Fruit fly (Drosophila melanogaster): ENCODE data around the gene CG9568.

The CG9568 gene

DNA sequence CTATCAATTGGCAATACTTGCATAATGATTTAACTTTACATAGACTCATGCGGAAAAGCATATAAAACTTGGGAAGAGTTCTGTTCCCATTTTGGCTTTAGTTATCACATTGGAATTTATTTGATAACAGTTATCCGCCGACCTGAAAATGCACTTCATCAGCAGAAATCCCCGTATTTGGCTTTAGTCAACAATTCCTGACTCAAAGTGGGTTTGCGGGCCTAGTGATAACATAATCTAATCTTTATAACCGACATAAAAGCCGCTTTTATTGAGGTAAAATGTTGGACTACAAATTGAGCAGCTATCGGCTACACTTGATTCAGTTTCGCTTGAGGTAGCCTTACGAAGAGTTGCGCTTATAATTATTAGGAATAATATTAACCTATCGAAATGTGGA, at the start of gene CG9568:
TSS of gene CG9568 (plus strand) at position 317 of the 400 bp plus-strand sequence.
- no peak for TF ChIP-seq CTCF (optimal IDR thresholded peaks at IDR 0.05)

DNA sequence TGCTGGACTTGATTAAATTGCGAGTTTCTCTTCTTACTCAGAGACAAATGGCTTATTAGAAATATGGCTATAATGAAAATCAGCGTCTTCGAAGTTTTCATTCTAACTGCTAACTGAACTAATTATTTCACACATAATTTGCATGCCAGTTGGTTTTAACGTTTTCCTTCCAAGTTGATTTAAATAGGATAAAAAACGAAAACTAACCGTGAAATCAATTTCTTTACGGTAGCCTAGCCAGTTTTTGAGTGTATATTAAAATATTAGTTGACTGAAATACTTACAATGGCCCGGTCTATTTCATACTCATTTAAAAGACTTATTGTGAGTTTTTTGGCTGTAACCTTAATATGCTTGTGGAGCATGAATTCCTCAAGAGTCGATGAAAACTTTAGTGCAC, 48.1 kb upstream of the CG9568 start, which contains the start of the genes CG9525 and CG32985:
TSS of gene CG9525 (minus strand) at position 101 of the 400 bp plus-strand sequence.
TSS of gene CG32985 (plus strand) at position 280 of the 400 bp plus-strand sequence.
- TF ChIP-seq CG8478 (optimal IDR thresholded peaks at IDR 0.05) (no peak), CTCF (optimal IDR thresholded peaks at IDR 0.05) (no peak)

DNA sequence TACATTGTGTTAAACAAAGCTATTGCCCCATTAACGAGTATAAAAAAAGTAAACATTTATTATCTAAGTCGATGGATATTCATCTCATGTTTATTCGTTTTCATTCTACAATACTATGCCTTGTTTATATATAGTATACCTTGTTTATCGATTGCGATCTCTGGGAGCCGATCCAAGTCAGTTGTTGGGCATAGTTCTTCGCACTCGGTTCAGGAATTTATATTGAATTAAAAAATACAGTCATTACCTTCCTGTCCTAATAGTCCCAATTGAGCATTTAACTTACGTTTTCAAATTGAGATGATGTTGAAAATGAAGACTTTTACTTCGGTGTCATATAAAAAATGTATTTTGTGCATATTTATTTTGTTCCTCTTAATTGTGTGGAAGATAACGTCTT, 45.7 kb upstream of the CG9568 start, which contains the start of gene CG32984:
TSS of gene CG32984 (plus strand) at position 301 of the 400 bp plus-strand sequence.
- TF ChIP-seq CG8478 (optimal IDR thresholded peaks at IDR 0.05) = no peak
- TF ChIP-seq CTCF (optimal IDR thresholded peaks at IDR 0.05) = no peak

DNA sequence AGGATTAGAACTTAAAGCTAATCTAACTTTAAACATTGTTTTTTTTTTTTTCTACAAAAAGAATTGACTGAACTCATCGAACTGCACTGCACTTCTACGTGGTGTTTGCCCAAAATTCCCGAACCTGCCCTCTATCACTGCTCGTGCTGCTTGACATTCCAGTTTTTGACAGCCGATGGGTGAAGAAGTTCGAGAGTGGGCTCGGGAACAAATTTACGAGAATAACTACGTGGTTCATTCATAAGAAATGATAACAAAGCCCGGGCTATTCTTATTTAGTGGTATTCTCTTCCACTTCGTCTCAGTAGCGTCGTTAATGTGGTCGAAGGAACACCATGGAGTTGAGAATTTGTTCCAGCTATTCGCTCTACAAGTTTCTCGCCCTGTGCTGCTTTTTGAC, 43.1 kb upstream of the CG9568 start, which contains the start of gene CG18088:
TSS of gene CG18088 (plus strand) at position 301 of the 400 bp plus-strand sequence.
- no peak for TF ChIP-seq CTCF (optimal IDR thresholded peaks at IDR 0.05)
- TF ChIP-seq CG8478 (optimal IDR thresholded peaks at IDR 0.05) = no peak

DNA sequence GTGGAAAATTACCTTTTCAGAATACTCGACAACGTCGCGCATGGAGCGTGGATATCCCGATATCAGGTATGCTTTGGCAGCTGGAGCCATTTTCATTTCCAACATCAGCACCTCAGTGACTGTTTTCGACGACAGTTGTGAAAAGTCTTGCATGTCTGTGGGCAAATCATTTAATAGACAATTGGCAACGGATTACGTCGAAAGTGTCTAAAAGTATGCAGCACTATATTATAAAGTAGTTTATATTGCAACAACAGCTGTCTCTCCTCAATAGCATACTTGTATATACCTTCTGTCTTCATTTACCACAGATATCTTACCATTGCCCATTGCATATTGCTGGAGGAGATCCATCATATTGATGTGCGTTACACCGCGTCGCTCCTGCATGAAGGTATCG, 37.5 kb upstream of the CG9568 start:
- no peak for TF ChIP-seq CTCF (optimal IDR thresholded peaks at IDR 0.05)
- no peak for TF ChIP-seq CG8478 (optimal IDR thresholded peaks at IDR 0.05)

DNA sequence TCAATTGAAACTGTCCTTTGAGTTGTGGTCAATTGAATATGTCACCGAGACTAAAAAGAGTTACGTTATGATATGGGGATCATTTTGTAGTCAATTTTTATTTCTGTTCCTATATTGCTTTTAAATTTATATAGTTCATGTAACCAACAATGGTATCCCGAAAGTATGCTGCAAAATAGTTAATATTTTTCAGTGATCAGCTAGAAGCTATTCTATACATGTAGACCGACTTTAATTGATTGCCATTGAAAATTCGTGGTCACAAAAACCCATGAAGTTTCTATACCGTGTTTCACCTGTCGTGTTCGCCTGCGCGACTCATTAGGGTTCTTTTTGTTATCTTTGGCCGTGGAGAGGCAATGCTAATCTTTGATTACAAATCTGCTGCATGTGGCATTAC, 35.9 kb upstream of the CG9568 start:
- no peak for TF ChIP-seq CG8478 (optimal IDR thresholded peaks at IDR 0.05)
- no peak for TF ChIP-seq CTCF (optimal IDR thresholded peaks at IDR 0.05)

DNA sequence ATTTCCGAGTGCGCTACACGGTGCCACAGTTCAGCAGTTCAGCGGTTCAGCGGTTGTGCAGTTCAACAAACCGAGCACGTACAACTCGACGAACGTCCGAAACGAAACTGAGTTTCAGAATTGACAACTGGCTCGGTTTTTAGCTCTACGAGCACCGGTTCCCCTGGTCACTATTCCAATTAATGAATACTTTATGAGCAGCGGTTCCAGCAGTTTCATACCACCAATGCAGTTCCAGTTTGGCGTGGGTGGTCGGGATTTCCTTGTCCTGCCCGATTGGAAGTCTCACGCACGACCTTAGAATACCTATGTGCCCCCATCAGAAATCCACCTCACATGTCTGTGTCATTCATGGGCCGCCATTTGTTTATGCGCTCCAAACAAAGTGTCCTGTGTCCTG, 35.1 kb upstream of the CG9568 start, which contains the start of gene CG9541:
TSS of gene CG9541 (minus strand) at position 101 of the 400 bp plus-strand sequence.
- TF ChIP-seq CG8478 (optimal IDR thresholded peaks at IDR 0.05) = no peak
- TF ChIP-seq CTCF (optimal IDR thresholded peaks at IDR 0.05) = no peak

DNA sequence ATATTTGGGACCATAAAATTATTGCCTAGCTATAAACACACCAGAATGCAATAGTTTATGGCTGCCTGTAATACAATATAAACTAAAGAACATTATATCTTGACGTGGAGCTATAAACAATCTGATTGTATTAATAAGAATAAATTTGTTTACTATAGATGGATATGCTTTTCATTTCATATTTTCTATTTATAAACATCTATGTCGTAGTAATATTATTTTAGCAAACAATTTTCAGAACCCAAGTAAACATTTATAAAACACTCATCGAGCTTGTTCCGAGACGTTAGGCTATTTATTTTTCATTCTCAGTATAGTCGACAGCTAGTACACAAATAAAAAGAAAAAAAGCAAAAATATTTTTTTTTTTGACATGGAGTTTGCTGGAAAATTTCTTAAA, 30.0 kb upstream of the CG9568 start, which contains the start of gene CG18662:
TSS of gene CG18662 (plus strand) at position 301 of the 400 bp plus-strand sequence.
- no peak for TF ChIP-seq CTCF (optimal IDR thresholded peaks at IDR 0.05)
- no peak for TF ChIP-seq CG8478 (optimal IDR thresholded peaks at IDR 0.05)

DNA sequence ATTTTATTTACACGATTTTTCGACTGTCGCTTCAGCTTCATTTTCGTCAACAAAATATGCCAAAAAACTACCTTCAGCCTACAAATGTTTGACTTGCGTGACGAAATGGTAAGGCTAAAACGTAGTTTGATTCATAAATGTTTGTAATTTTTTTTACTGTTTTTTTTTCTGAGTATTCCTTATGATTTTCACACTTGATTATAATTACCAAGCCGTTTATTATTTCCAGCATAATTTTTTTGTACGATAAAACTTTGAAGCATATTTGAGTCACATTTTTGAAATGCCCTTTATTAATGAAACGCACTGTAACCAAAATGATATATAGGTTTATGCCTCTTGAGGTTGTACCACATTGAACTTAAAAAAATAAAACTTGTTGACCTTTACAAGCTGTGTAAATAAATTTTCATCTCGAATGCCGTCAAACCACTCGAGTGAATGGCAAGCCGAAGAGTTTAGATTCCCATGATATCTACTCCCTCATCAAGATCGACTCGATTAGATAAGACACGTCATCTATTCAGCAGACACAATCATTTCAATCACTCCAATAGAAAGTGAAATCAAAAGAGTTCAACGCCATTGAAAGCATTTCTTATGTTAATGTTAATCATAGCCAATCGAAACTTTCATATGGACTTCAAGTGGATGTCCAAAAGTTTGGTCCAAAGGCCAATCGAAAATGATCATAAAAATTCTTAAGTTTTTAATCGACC, 27.6 kb upstream of the CG9568 start:
- TF ChIP-seq CTCF (optimal IDR thresholded peaks at IDR 0.05) (no peak), CG8478 (optimal IDR thresholded peaks at IDR 0.05) (no peak)

DNA sequence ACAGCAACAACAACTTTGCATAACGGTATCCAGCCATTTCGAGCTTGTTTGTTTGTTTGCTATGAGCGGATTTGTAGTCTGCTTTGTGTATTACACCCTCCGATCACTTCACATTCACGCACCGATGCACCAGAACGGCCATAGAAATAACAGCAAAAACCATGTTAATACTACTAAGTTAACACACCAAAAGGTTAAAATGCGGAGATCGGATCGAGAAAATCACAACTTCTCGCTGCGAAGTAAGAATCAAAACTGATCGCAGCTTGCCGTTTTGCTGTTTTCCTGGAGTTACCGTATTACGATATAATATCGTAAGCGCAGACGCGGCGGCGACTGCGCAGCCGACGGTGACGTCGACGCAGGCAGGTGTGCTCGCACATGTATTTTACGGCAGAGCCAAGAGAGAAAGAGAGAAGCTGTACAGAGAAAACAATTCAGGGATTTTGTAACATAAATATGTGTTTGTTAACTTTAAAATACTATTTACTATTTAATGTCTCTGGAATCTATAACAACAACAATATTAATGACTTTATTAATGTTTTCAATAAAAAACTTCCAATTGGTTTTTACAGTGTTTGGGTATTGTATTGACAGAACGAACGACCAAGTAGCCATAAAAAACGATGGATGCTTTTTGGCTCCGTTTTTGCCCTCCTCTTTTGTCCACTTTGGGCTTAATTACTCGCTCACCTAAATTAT, 25.6 kb upstream of the CG9568 start, which contains the start of gene CG13101:
TSS of gene CG13101 (minus strand) at position 259 of the 705 bp plus-strand sequence.
- TF ChIP-seq CTCF (optimal IDR thresholded peaks at IDR 0.05) (no peak), CG8478 (optimal IDR thresholded peaks at IDR 0.05) (no peak)

DNA sequence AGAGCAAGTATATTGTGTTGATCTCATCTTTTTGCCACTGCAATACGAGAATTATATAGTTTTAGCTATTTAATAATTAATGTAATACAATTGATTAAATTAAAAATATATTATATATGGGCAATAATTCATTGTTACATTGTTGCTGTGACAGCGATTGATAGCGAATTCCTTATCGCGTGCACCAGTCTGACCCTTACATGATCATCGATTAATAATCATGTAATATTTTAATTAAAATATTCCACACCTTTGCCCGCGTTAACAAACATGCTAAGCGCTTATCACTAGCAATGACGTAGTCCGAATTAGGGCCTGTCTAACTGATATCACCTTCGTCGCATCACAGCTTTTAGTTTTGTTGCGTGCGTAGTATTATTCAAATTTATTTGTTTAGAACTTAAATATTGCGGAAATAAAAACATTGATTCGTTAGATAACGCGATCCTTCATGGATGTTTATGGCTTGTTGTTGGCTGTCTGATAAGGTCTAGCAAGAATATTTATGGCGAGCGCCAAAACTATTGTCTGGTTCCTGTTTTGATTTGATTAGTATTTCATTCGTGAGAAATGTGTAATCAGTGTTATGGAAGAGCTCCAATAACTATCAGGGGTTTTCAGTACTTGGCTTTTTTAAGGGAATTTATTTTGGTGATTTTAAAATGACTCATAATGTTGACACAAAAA, 23.0 kb upstream of the CG9568 start:
- TF ChIP-seq CTCF (optimal IDR thresholded peaks at IDR 0.05) (no peak), CG8478 (optimal IDR thresholded peaks at IDR 0.05) (no peak)

DNA sequence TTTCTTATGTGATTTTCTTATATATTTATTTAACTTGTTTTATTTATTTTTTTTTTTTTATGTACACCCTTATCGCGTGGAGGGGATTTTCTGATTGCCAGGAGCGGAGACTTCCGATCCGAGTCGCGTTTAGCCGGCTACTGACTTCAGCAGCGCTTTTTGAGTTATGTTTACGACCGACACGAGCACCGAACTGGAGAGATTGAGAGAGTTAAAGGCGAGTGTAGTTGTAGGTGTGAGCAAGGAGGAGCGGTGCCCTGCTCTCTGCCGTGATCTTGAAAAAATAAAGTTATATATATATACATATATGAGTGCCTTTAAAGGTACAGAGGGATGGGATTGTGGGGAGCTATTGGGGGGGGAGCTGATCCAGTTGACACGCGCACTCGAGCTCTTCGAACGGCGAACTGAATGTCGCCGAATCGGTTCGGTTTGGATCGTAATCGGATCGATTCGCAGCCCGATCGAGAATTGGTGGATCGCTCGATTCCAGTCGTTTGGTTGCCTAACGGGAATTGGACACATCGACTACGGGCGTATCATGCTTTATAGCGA, 21.3 kb upstream of the CG9568 start, which contains the start of gene rost:
TSS of gene rost (minus strand) at position 503 of the 555 bp plus-strand sequence.
- TF ChIP-seq CTCF (optimal IDR thresholded peaks at IDR 0.05) (no peak), CG8478 (optimal IDR thresholded peaks at IDR 0.05) (no peak)

DNA sequence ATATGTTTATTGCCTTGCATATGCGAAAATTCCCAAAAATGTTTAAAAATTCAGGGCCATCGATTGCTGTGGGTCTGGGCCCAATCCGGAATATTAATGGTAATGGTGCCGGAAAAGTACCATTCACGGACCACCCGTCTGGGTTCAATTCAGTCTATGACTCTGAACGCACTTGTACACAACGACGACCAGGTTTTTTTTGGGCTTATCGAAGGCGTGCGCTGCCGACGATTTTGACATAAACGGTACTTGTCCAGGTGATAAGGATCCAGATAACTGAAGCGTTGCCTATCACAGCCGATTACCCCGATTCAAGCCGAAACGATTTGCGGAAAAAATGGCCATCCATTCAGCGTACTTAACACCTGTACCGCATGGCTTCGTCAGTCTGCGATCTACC, 18.8 kb upstream of the CG9568 start, which contains the start of gene CG9555:
TSS of gene CG9555 (plus strand) at position 153 of the 400 bp plus-strand sequence.
- TF ChIP-seq CTCF (optimal IDR thresholded peaks at IDR 0.05) (no peak), CG8478 (optimal IDR thresholded peaks at IDR 0.05) (no peak)

DNA sequence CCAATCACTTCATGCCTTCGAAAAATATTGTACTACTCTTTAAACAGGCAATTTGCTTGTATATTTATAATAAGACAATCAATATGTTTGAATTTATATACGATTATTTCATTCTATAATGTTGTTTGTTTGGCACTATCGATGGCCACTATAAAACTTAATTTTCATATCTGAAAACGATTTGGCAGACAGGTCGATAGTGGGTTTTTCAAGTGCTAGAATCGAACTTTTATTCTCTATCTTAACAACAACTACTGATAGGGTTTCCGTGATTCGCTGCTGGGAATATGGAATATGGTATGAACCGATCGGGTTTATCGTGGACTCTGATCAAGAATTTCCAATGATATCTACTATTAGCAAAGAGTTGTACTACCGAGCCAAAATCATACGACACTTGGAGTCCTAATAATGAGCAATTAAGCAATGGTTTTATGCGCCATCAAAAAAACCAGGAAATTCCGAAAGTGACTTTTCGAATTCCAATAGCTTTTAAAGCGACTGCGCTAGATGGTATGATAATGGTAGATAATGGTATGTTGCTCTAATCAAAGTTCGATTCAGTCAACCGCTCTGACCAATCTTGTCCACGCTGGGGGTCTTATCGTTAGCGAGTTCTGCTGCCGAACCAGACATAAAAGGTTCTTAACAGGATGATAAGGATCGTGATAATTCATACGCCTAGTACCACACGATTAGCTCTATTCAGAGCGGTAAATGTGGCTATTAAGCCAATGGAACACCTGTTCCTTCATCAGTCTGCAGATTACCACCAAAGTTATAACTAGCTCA, 16.5 kb upstream of the CG9568 start, which contains the start of gene CG17906:
TSS of gene CG17906 (plus strand) at position 742 of the 792 bp plus-strand sequence.
- TF ChIP-seq CTCF (optimal IDR thresholded peaks at IDR 0.05) (no peak), CG8478 (optimal IDR thresholded peaks at IDR 0.05) (no peak)

Data from S2 (cell line).